Worm (Caenorhabditis elegans): Measurements from ENCODE around the gene R13A5.7.
A peak's percentile ranks its signal among the peaks of the same experiment; 100 is the strongest.

R13A5.7 gene

ce11 chrIII:7536559-7536958, 33.4 kb downstream of the R13A5.7 start, which contains the start of gene lin-39:
Gene lin-39, minus strand, starts transcription at chrIII:7536632.
- TF ChIP-seq unc-39 (tag; optimal IDR thresholded peaks at IDR 0.05) (no peak), nhr-23 (tag; optimal IDR thresholded peaks at IDR 0.05) (no peak), Y55F3AM.14 (GFP tag; optimal IDR thresholded peaks at IDR 0.05) (no peak), lin-39 (tag; optimal IDR thresholded peaks at IDR 0.05) (no peak), C34F6.9 (tag; optimal IDR thresholded peaks at IDR 0.05) (no peak), ztf-1 (GFP tag; conservative IDR thresholded peaks at IDR 0.05) (no peak), nhr-25 (tag; optimal IDR thresholded peaks at IDR 0.05) (no peak), elt-3 (tag; optimal IDR thresholded peaks at IDR 0.05) (no peak), nhr-10 (tag; optimal IDR thresholded peaks at IDR 0.05) (no peak), skn-1 (tag; optimal IDR thresholded peaks at IDR 0.05) (no peak), ztf-11 (tag; optimal IDR thresholded peaks at IDR 0.05) (no peak), unc-55 (GFP tag; optimal IDR thresholded peaks at IDR 0.05) (peak; percentile 35), mdl-1 (tag; optimal IDR thresholded peaks at IDR 0.05) (peak in 1 of 2 experiments; percentile 56), nhr-77 (tag; optimal IDR thresholded peaks at IDR 0.05) (no peak), ama-1 (optimal IDR thresholded peaks at IDR 0.05) (no peak), lsy-2 (tag; optimal IDR thresholded peaks at IDR 0.05) (peak in 1 of 2 experiments; percentile 38), nhr-12 (tag; optimal IDR thresholded peaks at IDR 0.05) (no peak), aly-2 (tag; optimal IDR thresholded peaks at IDR 0.05) (no peak), alr-1 (tag; optimal IDR thresholded peaks at IDR 0.05) (no peak), ceh-82 (tag; optimal IDR thresholded peaks at IDR 0.05) (no peak), ZK546.5 (tag; optimal IDR thresholded peaks at IDR 0.05) (no peak), mbf-1 (tag; optimal IDR thresholded peaks at IDR 0.05) (no peak), mab-5 (tag; optimal IDR thresholded peaks at IDR 0.05) (peak; percentile 36), fos-1 (tag; optimal IDR thresholded peaks at IDR 0.05) (no peak), nhr-21 (tag; optimal IDR thresholded peaks at IDR 0.05) (no peak), unc-62 (GFP tag; optimal IDR thresholded peaks at IDR 0.05) (no peak), elt-1 (tag; optimal IDR thresholded peaks at IDR 0.05) (no peak), snpc-4 (tag; optimal IDR thresholded peaks at IDR 0.05) (no peak), nhr-11 (tag; optimal IDR thresholded peaks at IDR 0.05) (no peak), R02D3.7 (tag; optimal IDR thresholded peaks at IDR 0.05) (no peak), sem-4 (tag; optimal IDR thresholded peaks at IDR 0.05) (no peak), F13H6.1 (tag; optimal IDR thresholded peaks at IDR 0.05) (no peak), nhr-129 (tag; optimal IDR thresholded peaks at IDR 0.05) (peak; percentile 5), sma-9 (GFP tag; optimal IDR thresholded peaks at IDR 0.05) (no peak), sma-9 (tag; optimal IDR thresholded peaks at IDR 0.05) (no peak), dmd-4 (tag; optimal IDR thresholded peaks at IDR 0.05) (no peak), blmp-1 (tag; optimal IDR thresholded peaks at IDR 0.05; ENCODE audit: insufficient read depth) (no peak)

- peak; percentile 55 for TF ChIP-seq unc-55 (GFP tag; optimal IDR thresholded peaks at IDR 0.05)
- no peak for TF ChIP-seq unc-39 (tag; optimal IDR thresholded peaks at IDR 0.05)
- TF ChIP-seq skn-1 (tag; optimal IDR thresholded peaks at IDR 0.05): no peak
- TF ChIP-seq mab-5 (tag; optimal IDR thresholded peaks at IDR 0.05): peak; percentile 54
- no peak for TF ChIP-seq nhr-21 (tag; optimal IDR thresholded peaks at IDR 0.05)
- TF ChIP-seq mbf-1 (tag; optimal IDR thresholded peaks at IDR 0.05): no peak
- no peak for TF ChIP-seq lin-39 (tag; optimal IDR thresholded peaks at IDR 0.05)
- no peak for TF ChIP-seq ztf-1 (GFP tag; conservative IDR thresholded peaks at IDR 0.05)
- no peak for TF ChIP-seq fos-1 (tag; optimal IDR thresholded peaks at IDR 0.05)
- no peak for TF ChIP-seq nhr-129 (tag; optimal IDR thresholded peaks at IDR 0.05)
Observed at ce11 chrIII:7535347-7535746, 34.6 kb downstream of the R13A5.7 start.

ce11 chrIII:7534648-7535047, 35.3 kb downstream of the R13A5.7 start:
- peak; percentile 95 for TF ChIP-seq mab-5 (tag; optimal IDR thresholded peaks at IDR 0.05)
- no peak for TF ChIP-seq elt-3 (tag; optimal IDR thresholded peaks at IDR 0.05)
- no peak for TF ChIP-seq nhr-12 (tag; optimal IDR thresholded peaks at IDR 0.05)
- TF ChIP-seq mdl-1 (tag; optimal IDR thresholded peaks at IDR 0.05): peak in 1 of 2 experiments; percentile 4
- TF ChIP-seq fos-1 (tag; optimal IDR thresholded peaks at IDR 0.05): no peak
- peak; percentile 25 for TF ChIP-seq nhr-25 (tag; optimal IDR thresholded peaks at IDR 0.05)
- TF ChIP-seq lsy-2 (tag; optimal IDR thresholded peaks at IDR 0.05): peak; percentile 46 to 82
- TF ChIP-seq unc-55 (GFP tag; optimal IDR thresholded peaks at IDR 0.05): peak; percentile 61
- TF ChIP-seq lin-13 (GFP tag; optimal IDR thresholded peaks at IDR 0.05): peak; percentile 63
- peak; percentile 22 for TF ChIP-seq C34F6.9 (tag; optimal IDR thresholded peaks at IDR 0.05)
- peak; percentile 9 for TF ChIP-seq F13H6.1 (tag; optimal IDR thresholded peaks at IDR 0.05)
- peak; percentile 64 for TF ChIP-seq unc-62 (GFP tag; optimal IDR thresholded peaks at IDR 0.05)
- TF ChIP-seq blmp-1 (tag; optimal IDR thresholded peaks at IDR 0.05; ENCODE audit: insufficient read depth): peak; percentile 81
- peak; percentile 34 for TF ChIP-seq ceh-16 (tag; optimal IDR thresholded peaks at IDR 0.05)
- no peak for TF ChIP-seq dmd-4 (tag; optimal IDR thresholded peaks at IDR 0.05)
- TF ChIP-seq nhr-129 (tag; optimal IDR thresholded peaks at IDR 0.05): peak; percentile 59
- peak; percentile 33 for TF ChIP-seq crh-2 (tag; optimal IDR thresholded peaks at IDR 0.05)

Data from whole organism, L2 larva.